Fruit fly (Drosophila melanogaster) whole organism: ENCODE results near the gene CG10132.

Experiments
- CG8478 ChIP-seq: fragments of >200 bp; optimal IDR thresholded peaks from 2 replicates; lab custom pipeline; 2018; ENCODE audit warnings: inconsistent platforms
- pan ChIP-seq: fragments of >200 bp; optimal IDR thresholded peaks from 2 replicates; lab custom pipeline; 2017
- psq ChIP-seq: fragments of >200 bp; optimal IDR thresholded peaks from 2 replicates; lab custom pipeline; 2017
- usp ChIP-seq: fragments of >200 bp; optimal IDR thresholded peaks from 2 replicates; lab custom pipeline; 2017; ENCODE audit warnings: missing biosample characterization, missing genetic modification characterization, mixed read lengths

DNA sequence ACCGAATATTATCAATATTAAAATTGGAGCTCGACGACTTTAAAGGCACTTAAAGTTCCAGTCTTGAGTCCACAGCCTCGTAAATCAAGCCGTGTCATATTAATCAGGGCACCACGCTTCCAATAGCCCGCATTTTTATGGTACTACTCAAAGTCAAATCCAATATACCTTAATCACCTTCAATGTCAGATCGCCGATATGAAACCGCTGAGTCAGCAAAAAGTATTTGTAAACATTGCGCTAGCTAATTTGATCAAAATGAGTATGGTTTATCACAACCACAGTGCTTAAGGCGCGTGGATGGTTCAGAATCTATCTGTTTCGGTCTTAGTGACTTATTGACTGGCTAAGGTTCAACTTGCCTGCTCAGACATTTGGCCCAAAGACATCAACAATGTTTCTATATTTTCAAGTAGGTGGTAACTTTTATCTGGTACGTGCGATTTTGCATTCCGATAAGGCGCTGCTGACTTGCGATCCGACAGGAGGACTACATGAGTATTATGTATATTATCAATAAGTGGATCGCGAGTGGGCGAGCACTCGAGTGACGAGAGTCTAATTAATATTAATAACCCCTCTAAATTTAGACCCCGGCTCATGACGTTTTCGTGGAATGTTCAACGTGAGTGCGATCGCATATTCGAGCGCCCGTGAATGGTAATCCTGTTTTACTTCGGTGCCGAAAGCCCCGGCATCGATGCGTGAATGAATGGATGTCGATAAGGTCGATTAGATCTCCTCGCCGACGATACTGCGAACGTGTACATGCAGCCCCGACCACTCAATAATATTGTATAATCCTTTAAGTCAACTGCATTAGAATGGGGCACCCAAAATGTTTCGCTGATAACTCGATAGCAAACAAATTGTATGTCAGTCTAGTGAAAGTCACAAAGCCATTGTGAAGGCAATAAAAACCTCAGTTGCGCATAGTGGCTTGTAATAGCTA lies 44.7 kb downstream of the CG10132 start, which contains the start of gene CG13078:
- TF ChIP-seq pan (lab: Kevin White, UChicago) (no peak), usp (no peak), psq (lab: Kevin White, UChicago) (no peak), CG8478 (lab: Kevin White, UChicago) (no peak)
